Worm (Caenorhabditis elegans): Measurements from ENCODE around the gene sru-45.

DNA sequence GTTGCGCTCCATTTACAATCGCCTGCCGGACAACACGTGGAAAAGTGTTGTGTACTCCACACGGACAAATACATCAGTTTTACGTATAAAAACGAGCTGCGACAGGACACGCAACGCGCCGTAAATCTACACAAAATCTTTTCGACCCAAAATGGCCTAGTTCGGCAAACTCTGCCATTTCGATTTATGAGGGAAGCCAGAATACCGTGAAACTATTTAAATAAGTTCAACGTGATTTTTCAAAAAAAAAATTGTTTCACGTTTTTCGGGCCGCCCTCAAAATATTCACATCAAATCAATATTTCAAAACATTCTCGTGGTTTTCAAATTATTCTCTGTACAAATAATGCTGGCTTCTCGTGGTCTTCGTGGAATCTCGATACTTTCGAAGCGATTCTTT lies 38.9 kb upstream of the sru-45 start, which contains the start of gene F36D3.8:
- TF ChIP-seq akir-1 (GFP tag; optimal IDR thresholded peaks at IDR 0.05) (no peak), attf-3 (GFP tag; conservative IDR thresholded peaks at IDR 0.05) (no peak), F33H1.4 (GFP tag; IDR thresholded peaks at IDR 0.05) (no peak)

Measured in whole organism, young adult.